Fruit fly (Drosophila melanogaster): ENCODE data around the gene Nedd8.

Nedd8 gene

dm6 chr2L:18921246-18921645, 30.4 kb downstream of the Nedd8 start (continued):
- TF ChIP-seq NC2β (GFP tag; optimal IDR thresholded peaks at IDR 0.05) (peak; percentile 36), Mes4 (GFP tag; optimal IDR thresholded peaks at IDR 0.05) (peak; percentile 56), CG34224 (GFP tag; IDR thresholded peaks at IDR 0.05; ENCODE audit: partially characterized antibody) (no peak), Abd-B (GFP tag; optimal IDR thresholded peaks at IDR 0.05) (no peak), CG17829 (tag; optimal IDR thresholded peaks at IDR 0.05) (peak; percentile 74), CG3838 (GFP tag; optimal IDR thresholded peaks at IDR 0.05) (no peak), Dp (GFP tag; optimal IDR thresholded peaks at IDR 0.05) (no peak), CG2116 (GFP tag; optimal IDR thresholded peaks at IDR 0.05) (no peak), CkIIα-i1 (GFP tag; IDR thresholded peaks at IDR 0.05) (no peak), CG31365 (tag; optimal IDR thresholded peaks at IDR 0.05) (no peak), gsb-n (tag; optimal IDR thresholded peaks at IDR 0.05) (peak; percentile 80), TFAM (GFP tag; optimal IDR thresholded peaks at IDR 0.05) (no peak), CG4404 (GFP tag; IDR thresholded peaks at IDR 0.05) (peak; percentile 54), trem (tag; optimal IDR thresholded peaks at IDR 0.05) (peak; percentile 65), CG34376 (GFP tag; optimal IDR thresholded peaks at IDR 0.05) (no peak), mam (GFP tag; optimal IDR thresholded peaks at IDR 0.05) (no peak), CG2889 (GFP tag; IDR thresholded peaks at IDR 0.05) (no peak), CG10431 (GFP tag; optimal IDR thresholded peaks at IDR 0.05) (no peak), pfk (GFP tag; optimal IDR thresholded peaks at IDR 0.05) (no peak), CG7271 (tag; optimal IDR thresholded peaks at IDR 0.05) (peak; percentile 63), Scr (GFP tag; IDR thresholded peaks at IDR 0.05; ENCODE audit: partially characterized antibody) (no peak)

dm6 chr2L:18919474-18919873, 32.2 kb downstream of the Nedd8 start:
- TF ChIP-seq cg (GFP tag; optimal IDR thresholded peaks at IDR 0.05) (no peak), caup (GFP tag; optimal IDR thresholded peaks at IDR 0.05; ENCODE audit: severe bottlenecking) (no peak), Max (GFP tag; optimal IDR thresholded peaks at IDR 0.05) (no peak), CG12219 (GFP tag; optimal IDR thresholded peaks at IDR 0.05) (no peak), HmgZ (tag; optimal IDR thresholded peaks at IDR 0.05) (no peak), nerfin-1 (tag; optimal IDR thresholded peaks at IDR 0.05) (peak; percentile 16), so (GFP tag; IDR thresholded peaks at IDR 0.05) (no peak), Bteb2 (GFP tag; optimal IDR thresholded peaks at IDR 0.05) (no peak), CG12104 (GFP tag; optimal IDR thresholded peaks at IDR 0.05) (no peak), CG15514 (GFP tag; optimal IDR thresholded peaks at IDR 0.05) (no peak), CG10462 (GFP tag; optimal IDR thresholded peaks at IDR 0.05) (no peak), NC2β (GFP tag; optimal IDR thresholded peaks at IDR 0.05) (no peak), Ravus (GFP tag; IDR thresholded peaks at IDR 0.05) (no peak), D19B (GFP tag; optimal IDR thresholded peaks at IDR 0.05) (no peak), tap (tag; optimal IDR thresholded peaks at IDR 0.05) (peak; percentile 24), Hr3 (GFP tag; optimal IDR thresholded peaks at IDR 0.05) (no peak), CG10209 (GFP tag; optimal IDR thresholded peaks at IDR 0.05) (no peak), CG8388 (GFP tag; optimal IDR thresholded peaks at IDR 0.05) (peak; percentile 3), PHDP (tag; optimal IDR thresholded peaks at IDR 0.05) (no peak), disco-r (GFP tag; optimal IDR thresholded peaks at IDR 0.05) (no peak), unpg (GFP tag; optimal IDR thresholded peaks at IDR 0.05) (no peak), CG7839 (tag; optimal IDR thresholded peaks at IDR 0.05) (peak; percentile 33), Xrp1 (GFP tag; IDR thresholded peaks at IDR 0.05) (peak; percentile 53; the same call in 1 of the 2 replicates), zfh1 (GFP tag; IDR thresholded peaks at IDR 0.05) (no peak), CG10979 (tag; optimal IDR thresholded peaks at IDR 0.05) (peak; percentile 51), corto (GFP tag; optimal IDR thresholded peaks at IDR 0.05) (no peak), nmo (GFP tag; optimal IDR thresholded peaks at IDR 0.05) (peak; percentile 35), CG43689 (GFP tag; IDR thresholded peaks at IDR 0.05) (no peak), NfI (GFP tag; optimal IDR thresholded peaks at IDR 0.05) (no peak), CG17912 (GFP tag; optimal IDR thresholded peaks at IDR 0.05) (no peak), CG17328 (GFP tag; IDR thresholded peaks at IDR 0.05) (no peak)

All from whole organism, embryonic.